Worm (Caenorhabditis elegans) whole organism, young adult: ENCODE data around the gene mes-6.

ENCODE experiments used
- B0261.1 ChIP-seq: sonication (generic microtip); optimal IDR thresholded peaks from 2 replicates; lab custom pipeline; 2016; ENCODE audit warnings: mild to moderate bottlenecking, missing genetic modification characterization, moderate library complexity, missing compliant biosample characterization
- B0336.3 ChIP-seq: fragments of 200-800 bp; sonication (Bioruptor generic); IDR thresholded peaks from 2 replicates; pipeline ENCODE4 v1.3.6; 2022; ENCODE audit warnings: missing genetic modification characterization, missing compliant biosample characterization
- C06A6.2 ChIP-seq: fragments of 200-800 bp; sonication (Bioruptor generic); conservative IDR thresholded peaks from 2 replicates; pipeline ENCODE4 v1.3.6; 2022; ENCODE audit warnings: missing genetic modification characterization, missing compliant biosample characterization
- D2030.7 ChIP-seq: fragments of 200-800 bp; sonication (Bioruptor generic); IDR thresholded peaks from 2 replicates; pipeline ENCODE4 v1.3.6; 2022; ENCODE audit warnings: missing genetic modification reagents, missing genetic modification characterization, missing compliant biosample characterization
- F22D6.2 ChIP-seq: sonication (generic microtip); optimal IDR thresholded peaks from 2 replicates; lab custom pipeline; 2016; ENCODE audit warnings: mild to moderate bottlenecking, missing genetic modification characterization, missing compliant biosample characterization
- F55B11.4 ChIP-seq: sonication (generic microtip); optimal IDR thresholded peaks from 2 replicates; lab custom pipeline; 2016; ENCODE audit warnings: missing compliant biosample characterization, missing genetic modification characterization, borderline replicate concordance; ENCODE audit not compliant: insufficient read depth
- F57C9.4 ChIP-seq: sonication (generic microtip); optimal IDR thresholded peaks from 2 replicates; lab custom pipeline; 2017; ENCODE audit warnings: mild to moderate bottlenecking, missing genetic modification characterization, missing compliant biosample characterization
- K11D2.4 ChIP-seq: fragments of 200-800 bp; sonication (Bioruptor generic); IDR thresholded peaks from 2 replicates; pipeline ENCODE4 v1.3.6; 2022; ENCODE audit warnings: missing genetic modification reagents, missing genetic modification characterization, missing compliant biosample characterization
- K12H6.12 ChIP-seq: fragments of 200-800 bp; sonication (Bioruptor generic); optimal IDR thresholded peaks from 2 replicates; lab custom pipeline; 2018; ENCODE audit warnings: mild to moderate bottlenecking, missing genetic modification characterization, missing compliant biosample characterization
- Y53G8AR.9 ChIP-seq: fragments of 200-800 bp; sonication (Bioruptor generic); conservative IDR thresholded peaks from 2 replicates; pipeline ENCODE4 v1.3.6; 2022; ENCODE audit warnings: missing genetic modification reagents, missing genetic modification characterization, missing compliant biosample characterization
- Y56A3A.18 ChIP-seq: fragments of 200-800 bp; sonication (Bioruptor generic); IDR thresholded peaks from 2 replicates; pipeline ENCODE4 v1.3.6; 2022; ENCODE audit warnings: missing genetic modification reagents, missing genetic modification characterization, missing compliant biosample characterization
- Y79H2A.3 ChIP-seq: fragments of 200-800 bp; sonication (Bioruptor generic); conservative IDR thresholded peaks from 2 replicates; pipeline ENCODE4 v1.3.6; 2022; ENCODE audit warnings: missing genetic modification reagents, missing genetic modification characterization, missing compliant biosample characterization
- ZK185.1 ChIP-seq: sonication (generic microtip); optimal IDR thresholded peaks from 2 replicates; lab custom pipeline; 2016; ENCODE audit warnings: mild to moderate bottlenecking, missing genetic modification characterization, missing compliant biosample characterization; ENCODE audit not compliant: poor library complexity, severe bottlenecking
- akir-1 ChIP-seq: fragments of 200-800 bp; sonication (Bioruptor generic); optimal IDR thresholded peaks from 2 replicates; lab custom pipeline; 2018; ENCODE audit warnings: mild to moderate bottlenecking, missing genetic modification characterization, moderate library complexity, missing compliant biosample characterization
- atf-7 ChIP-seq: sonication (generic microtip); optimal IDR thresholded peaks from 2 replicates; lab custom pipeline; 2017; ENCODE audit warnings: mild to moderate bottlenecking, missing genetic modification characterization, missing compliant biosample characterization
- athp-1 ChIP-seq: sonication (generic microtip); optimal IDR thresholded peaks from 2 replicates; lab custom pipeline; 2017; ENCODE audit warnings: mild to moderate bottlenecking, missing genetic modification characterization, missing compliant biosample characterization
- attf-5 ChIP-seq: fragments of 200-800 bp; sonication (Bioruptor generic); optimal IDR thresholded peaks from 2 replicates; lab custom pipeline; 2018; ENCODE audit warnings: mild to moderate bottlenecking, missing genetic modification characterization, missing compliant biosample characterization
- bed-2 ChIP-seq: fragments of 200-800 bp; sonication (Bioruptor generic); IDR thresholded peaks from 2 replicates; pipeline ENCODE4 v1.3.6; 2022; ENCODE audit warnings: missing genetic modification reagents, missing genetic modification characterization, missing compliant biosample characterization
- cebp-1 ChIP-seq, 2 experiments: fragments of 200-800 bp in 1 of 2; sonication (Bioruptor generic) in 1 of 2; sonication (generic microtip) in 1 of 2; IDR thresholded peaks in 1 of 2; optimal IDR thresholded peaks in 1 of 2; 2 replicates each; pipeline versions ENCODE4 v1.3.6 to Lab custom; 2017 to 2022; ENCODE audit warnings: missing compliant biosample characterization in 2 of 2, missing genetic modification characterization in 2 of 2, mild to moderate bottlenecking in 1 of 2, missing genetic modification reagents in 1 of 2, moderate library complexity in 1 of 2
- ceh-58 ChIP-seq: fragments of 200-800 bp; sonication (Bioruptor generic); IDR thresholded peaks from 2 replicates; pipeline ENCODE4 v1.3.6; 2022; ENCODE audit warnings: missing genetic modification characterization, missing compliant biosample characterization
- ceh-91 ChIP-seq: fragments of 200-800 bp; sonication (Bioruptor generic); IDR thresholded peaks from 2 replicates; pipeline ENCODE4 v1.3.6; 2022; ENCODE audit warnings: missing genetic modification reagents, missing genetic modification characterization, missing compliant biosample characterization
- chd-7 ChIP-seq: sonication (generic microtip); optimal IDR thresholded peaks from 2 replicates; lab custom pipeline; 2016; ENCODE audit warnings: mild to moderate bottlenecking, missing genetic modification characterization, moderate library complexity, missing compliant biosample characterization
- dpff-1 ChIP-seq: sonication (generic microtip); optimal IDR thresholded peaks from 2 replicates; lab custom pipeline; 2017; ENCODE audit warnings: mild to moderate bottlenecking, missing genetic modification characterization, missing compliant biosample characterization
- egl-18 ChIP-seq: fragments of 200-800 bp; sonication (Bioruptor generic); IDR thresholded peaks from 2 replicates; pipeline ENCODE4 v1.3.6; 2022; ENCODE audit warnings: missing genetic modification reagents, missing genetic modification characterization, missing compliant biosample characterization
- egrh-3 ChIP-seq: fragments of 200-800 bp; sonication (Bioruptor generic); IDR thresholded peaks from 2 replicates; pipeline ENCODE4 v1.3.6; 2022; ENCODE audit warnings: missing genetic modification reagents, missing genetic modification characterization, missing compliant biosample characterization
- ets-4 ChIP-seq: fragments of 200-800 bp; sonication (Bioruptor generic); optimal IDR thresholded peaks from 2 replicates; lab custom pipeline; 2018; ENCODE audit warnings: mild to moderate bottlenecking, missing genetic modification characterization, missing compliant biosample characterization
- hlh-12 ChIP-seq: sonication (generic microtip); optimal IDR thresholded peaks from 2 replicates; lab custom pipeline; 2016; ENCODE audit warnings: missing genetic modification characterization, missing compliant biosample characterization
- hmg-20 ChIP-seq: fragments of 200-800 bp; sonication (Bioruptor generic); IDR thresholded peaks from 2 replicates; pipeline ENCODE4 v1.3.6; 2022; ENCODE audit warnings: missing genetic modification reagents, missing genetic modification characterization, missing compliant biosample characterization
- hrde-1 ChIP-seq: sonication (generic microtip); optimal IDR thresholded peaks from 2 replicates; lab custom pipeline; 2016; ENCODE audit warnings: missing genetic modification characterization, mild to moderate bottlenecking, missing compliant biosample characterization, moderate library complexity, missing genotype, missing genetic modification reagents, borderline replicate concordance
- let-607 ChIP-seq, 2 experiments: fragments of 200-800 bp in 1 of 2; sonication (Bioruptor generic) in 1 of 2; sonication (generic microtip) in 1 of 2; optimal IDR thresholded peaks; 2 replicates each; lab custom pipeline; 2016 to 2018; ENCODE audit warnings: mild to moderate bottlenecking in 2 of 2, missing compliant biosample characterization in 2 of 2, missing genetic modification characterization in 2 of 2, moderate library complexity in 2 of 2, missing genotype in 1 of 2
- lin-26 ChIP-seq: fragments of 200-800 bp; sonication (Bioruptor generic); IDR thresholded peaks from 2 replicates; pipeline ENCODE4 v1.3.6; 2022; ENCODE audit warnings: missing genetic modification reagents, missing genetic modification characterization, missing compliant biosample characterization
- lin-35 ChIP-seq, 3 experiments: fragments of 150-350 bp in 2 of 3; sonication (generic microtip) in 1 of 3; optimal IDR thresholded peaks; 2 replicates each; lab custom pipeline; 2014 to 2018; ENCODE audit warnings: missing biosample characterization in 3 of 3, missing genetic modification characterization in 3 of 3, missing genetic modification reagents in 3 of 3
- lin-40 ChIP-seq: sonication (generic microtip); optimal IDR thresholded peaks from 2 replicates; lab custom pipeline; 2016; ENCODE audit warnings: missing genetic modification characterization, mild to moderate bottlenecking, missing compliant biosample characterization, missing genotype, missing genetic modification reagents
- lir-1 ChIP-seq: fragments of 200-800 bp; sonication (Bioruptor generic); conservative IDR thresholded peaks from 2 replicates; pipeline ENCODE4 v1.3.6; 2022; ENCODE audit warnings: missing genetic modification reagents, missing genetic modification characterization, missing compliant biosample characterization
- mcd-1 ChIP-seq: fragments of 200-800 bp; sonication (Bioruptor generic); IDR thresholded peaks from 2 replicates; pipeline ENCODE4 v1.3.6; 2022; ENCODE audit warnings: missing genetic modification reagents, missing genetic modification characterization, missing compliant biosample characterization
- snpc-1.3 ChIP-seq: sonication (generic microtip); optimal IDR thresholded peaks from 2 replicates; lab custom pipeline; 2017; ENCODE audit warnings: missing genetic modification characterization, mild to moderate bottlenecking, missing compliant biosample characterization, antibody characterized with exemption, moderate library complexity, missing genotype, missing genetic modification reagents; ENCODE audit not compliant: insufficient read depth
- somi-1 ChIP-seq: fragments of 200-800 bp; sonication (Bioruptor generic); optimal IDR thresholded peaks from 2 replicates; lab custom pipeline; 2018; ENCODE audit warnings: mild to moderate bottlenecking, missing genetic modification characterization, missing compliant biosample characterization
- sptf-2 ChIP-seq: fragments of 200-800 bp; sonication (Bioruptor generic); optimal IDR thresholded peaks from 2 replicates; lab custom pipeline; 2018; ENCODE audit warnings: mild to moderate bottlenecking, missing genetic modification characterization, missing compliant biosample characterization
- tlf-1 ChIP-seq: fragments of 200-800 bp; sonication (Bioruptor generic); optimal IDR thresholded peaks from 2 replicates; lab custom pipeline; 2018; ENCODE audit warnings: mild to moderate bottlenecking, missing genetic modification characterization, missing compliant biosample characterization
- unc-130 ChIP-seq: sonication (generic microtip); optimal IDR thresholded peaks from 2 replicates; lab custom pipeline; 2016; ENCODE audit warnings: missing genetic modification reagents, missing genetic modification characterization, missing compliant biosample characterization
- unc-62 ChIP-seq: fragments of 150-350 bp; optimal IDR thresholded peaks from 2 replicates; lab custom pipeline; 2014; ENCODE audit warnings: missing biosample characterization, missing genetic modification reagents, missing genetic modification characterization
- zim-3 ChIP-seq: sonication (generic microtip); optimal IDR thresholded peaks from 2 replicates; lab custom pipeline; 2017; ENCODE audit warnings: mild to moderate bottlenecking, missing genetic modification characterization, moderate library complexity, missing compliant biosample characterization
- ztf-22 ChIP-seq: fragments of 200-800 bp; sonication (Bioruptor generic); optimal IDR thresholded peaks from 2 replicates; lab custom pipeline; 2018; ENCODE audit warnings: mild to moderate bottlenecking, missing genetic modification characterization, moderate library complexity, missing compliant biosample characterization

Gene mes-6

DNA sequence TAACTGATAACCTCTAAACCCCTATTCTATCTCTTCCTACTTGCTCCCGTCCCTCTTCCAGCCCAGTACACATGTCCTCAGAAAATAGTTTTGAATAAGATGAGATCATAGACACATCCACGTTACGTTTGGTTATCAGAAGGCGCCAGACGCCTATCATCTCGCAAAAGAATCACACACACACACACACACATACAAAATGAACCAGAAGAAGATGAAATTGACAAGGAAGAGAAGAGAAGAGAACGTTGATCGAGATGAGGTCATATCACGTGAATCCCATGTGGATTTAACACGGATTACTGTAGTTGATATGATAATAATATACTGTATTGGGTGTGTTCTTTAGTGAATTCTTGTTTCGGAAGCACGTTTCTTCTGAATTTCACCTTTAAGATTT, 15.0 kb downstream of the mes-6 start:
- TF ChIP-seq egrh-3 = no peak
- no peak for TF ChIP-seq F55B11.4 (tag; lab: Kevin White, UChicago)
- TF ChIP-seq lin-40 (tag; lab: Kevin White, UChicago) = peak; percentile 21
- TF ChIP-seq atf-7 (tag; lab: Kevin White, UChicago) = no peak
- no peak for TF ChIP-seq dpff-1
- TF ChIP-seq unc-130 = no peak
- 0 out of 2 replicates have a peak, but pooled peaks have one; percentile 40 for TF ChIP-seq lin-26 (GFP tag; lab: Robert Waterston, UW)
- TF ChIP-seq ceh-58 (GFP tag; lab: Robert Waterston, UW) = no peak
- no peak for TF ChIP-seq ets-4 (GFP tag; lab: Kevin White, UChicago)
- TF ChIP-seq B0261.1 (tag; lab: Kevin White, UChicago) = no peak
- no peak for TF ChIP-seq athp-1 (tag; lab: Kevin White, UChicago)
- TF ChIP-seq bed-2 (GFP tag; lab: Robert Waterston, UW) = no peak
- TF ChIP-seq hlh-12 (tag; lab: Kevin White, UChicago) = no peak
- no peak for TF ChIP-seq akir-1 (GFP tag; lab: Kevin White, UChicago)
- no peak for TF ChIP-seq ceh-91 (GFP tag; lab: Robert Waterston, UW)
- TF ChIP-seq K12H6.12 (tag; lab: Kevin White, UChicago) = peak; percentile 16
- no peak for TF ChIP-seq let-607 (tag; optimal IDR thresholded peaks at IDR 0.05; lab: Kevin White, UChicago)
- peak; percentile 67 for TF ChIP-seq somi-1 (GFP tag; lab: Kevin White, UChicago)

DNA sequence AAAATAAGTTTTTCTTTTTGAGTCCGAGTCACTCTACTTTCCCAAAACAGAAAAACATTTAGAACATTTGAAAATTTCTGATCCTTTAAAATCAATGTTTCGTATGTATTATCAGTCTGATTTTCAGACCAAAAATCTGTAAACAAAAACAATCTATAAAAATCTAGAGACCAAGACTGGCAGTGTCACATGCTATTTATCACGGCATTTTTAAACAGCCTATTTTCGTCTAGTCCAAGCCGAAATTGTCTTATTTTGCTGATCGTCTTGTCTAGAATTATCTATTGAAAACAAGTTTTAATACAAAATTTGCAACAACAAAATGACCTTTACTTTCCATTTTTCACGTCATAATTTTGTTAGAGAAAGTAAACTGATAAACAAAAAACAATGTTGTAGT, 15.5 kb downstream of the mes-6 start:
- TF ChIP-seq F57C9.4 (tag; lab: Kevin White, UChicago) (no peak), Y79H2A.3 (GFP tag; lab: Robert Waterston, UW) (no peak), D2030.7 (GFP tag; lab: Robert Waterston, UW) (no peak), hmg-20 (GFP tag; lab: Robert Waterston, UW) (no peak), zim-3 (tag; lab: Kevin White, UChicago) (no peak), mcd-1 (GFP tag; lab: Robert Waterston, UW) (no peak), lin-35 (GFP tag; optimal IDR thresholded peaks at IDR 0.05; lab: Kevin White, UChicago) (no peak), unc-62 (no peak), snpc-1.3 (tag; lab: Kevin White, UChicago) (no peak)

DNA sequence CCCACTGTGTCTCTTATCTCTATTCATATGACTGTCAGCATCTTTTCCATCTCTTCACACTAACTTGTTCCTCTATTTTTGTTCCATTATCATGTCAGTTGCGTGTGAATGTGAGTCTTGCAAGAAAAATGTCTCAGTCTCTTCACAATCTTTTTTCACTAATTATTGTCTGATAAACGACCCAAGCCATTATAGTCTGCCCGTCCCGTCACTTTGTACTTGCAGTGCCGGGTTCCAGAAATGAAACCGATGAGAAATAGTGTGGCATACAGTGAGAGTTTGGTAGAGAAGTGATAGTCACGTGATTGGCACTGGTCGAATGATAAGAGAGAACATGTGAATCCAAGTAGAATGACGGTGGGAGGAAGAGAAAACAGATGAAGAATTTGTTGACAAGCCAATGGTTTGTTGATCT, 16.5 kb downstream of the mes-6 start:
- no peak for TF ChIP-seq hrde-1 (tag; lab: Kevin White, UChicago)
- TF ChIP-seq lin-26 (GFP tag; lab: Robert Waterston, UW) = 0 out of 2 replicates have a peak, but pooled peaks have one; percentile 17
- TF ChIP-seq attf-5 (GFP tag; lab: Kevin White, UChicago) = peak; percentile 60
- peak; percentile 87 for TF ChIP-seq tlf-1 (GFP tag; lab: Kevin White, UChicago)
- TF ChIP-seq C06A6.2 (GFP tag; lab: Robert Waterston, UW) = peak; percentile 90
- peak; percentile 96 for TF ChIP-seq somi-1 (GFP tag; lab: Kevin White, UChicago)
- peak; percentile 62; the same call in 1 of the 2 replicates for TF ChIP-seq K11D2.4 (GFP tag; lab: Robert Waterston, UW)
- TF ChIP-seq B0336.3 = peak; percentile 81
- peak in 1 of 3 experiments; percentile 14 for TF ChIP-seq lin-35 (GFP tag; optimal IDR thresholded peaks at IDR 0.05; lab: Kevin White, UChicago)
- TF ChIP-seq Y53G8AR.9 (GFP tag; lab: Robert Waterston, UW) = peak; percentile 74; the same call in 1 of the 2 replicates
- TF ChIP-seq Y56A3A.18 (GFP tag; lab: Robert Waterston, UW) = no peak
- TF ChIP-seq K12H6.12 (tag; lab: Kevin White, UChicago) = peak; percentile 67
- peak; percentile 22 for TF ChIP-seq sptf-2 (GFP tag; lab: Kevin White, UChicago)
- TF ChIP-seq ZK185.1 (tag; lab: Kevin White, UChicago) = peak; percentile 34
- TF ChIP-seq lin-40 (tag; lab: Kevin White, UChicago) = peak; percentile 93
- peak; percentile 93 for TF ChIP-seq F22D6.2 (tag; lab: Kevin White, UChicago)
- no peak for TF ChIP-seq cebp-1 (GFP tag; IDR thresholded peaks at IDR 0.05; lab: Robert Waterston, UW)
- TF ChIP-seq cebp-1 (tag; optimal IDR thresholded peaks at IDR 0.05; lab: Kevin White, UChicago) = peak; percentile 84
- peak; percentile 57 for TF ChIP-seq unc-62
- TF ChIP-seq egl-18 (GFP tag; lab: Robert Waterston, UW) = no peak
- peak; percentile 96 for TF ChIP-seq chd-7 (tag; lab: Kevin White, UChicago)
- TF ChIP-seq lir-1 (GFP tag; lab: Robert Waterston, UW) = peak; percentile 64
- TF ChIP-seq mcd-1 (GFP tag; lab: Robert Waterston, UW) = peak; percentile 36; the same call in 1 of the 2 replicates
- peak; percentile 99 for TF ChIP-seq ztf-22 (GFP tag; lab: Kevin White, UChicago)
